Worm (Caenorhabditis elegans) whole organism, L4 larva: ENCODE measurements around the gene sph-1.
A peak's percentile ranks its signal among the peaks of the same experiment; 100 is the strongest.

Experiments used
- arid-1 ChIP-seq: fragments of 200-800 bp; sonication (Bioruptor generic); conservative IDR thresholded peaks from 2 replicates; pipeline ENCODE4 v1.3.6; 2022; ENCODE audit warnings: missing genetic modification reagents, missing genetic modification characterization, missing compliant biosample characterization
- ceh-20 ChIP-seq: fragments of 200-800 bp; sonication (Bioruptor generic); IDR thresholded peaks from 2 replicates; pipeline ENCODE4 v1.3.6; 2022; ENCODE audit warnings: missing genetic modification reagents, missing genetic modification characterization, missing compliant biosample characterization
- ceh-32 ChIP-seq: sonication (generic microtip); optimal IDR thresholded peaks from 2 replicates; lab custom pipeline; 2016; ENCODE audit warnings: mild to moderate bottlenecking, missing genetic modification characterization, missing compliant biosample characterization; ENCODE audit not compliant: poor library complexity
- ctbp-1 ChIP-seq: fragments of 200-800 bp; sonication (Bioruptor generic); IDR thresholded peaks from 2 replicates; pipeline ENCODE4 v1.3.6; 2022; ENCODE audit warnings: missing genetic modification reagents, missing genetic modification characterization, missing compliant biosample characterization
- daf-12 ChIP-seq: fragments of 150-350 bp; optimal IDR thresholded peaks from 2 replicates; lab custom pipeline; 2014; ENCODE audit warnings: missing biosample characterization, missing genetic modification reagents, missing genetic modification characterization
- daf-19 ChIP-seq: fragments of 200-800 bp; sonication (Bioruptor generic); conservative IDR thresholded peaks from 2 replicates; pipeline ENCODE4 v1.3.6; 2022; ENCODE audit warnings: missing genetic modification characterization, missing compliant biosample characterization
- dmd-6 ChIP-seq: fragments of 200-800 bp; sonication (Bioruptor generic); IDR thresholded peaks from 2 replicates; pipeline ENCODE4 v1.3.6; 2022; ENCODE audit warnings: missing genetic modification reagents, missing genetic modification characterization, missing compliant biosample characterization
- hif-1 ChIP-seq, 2 experiments: sonication (generic microtip); optimal IDR thresholded peaks; 2 replicates each; lab custom pipeline; 2016 to 2017; ENCODE audit warnings: missing compliant biosample characterization in 2 of 2, missing genetic modification characterization in 2 of 2, missing genetic modification reagents in 2 of 2, missing genotype in 2 of 2, mild to moderate bottlenecking in 1 of 2
- hmg-1.1 ChIP-seq: fragments of 200-800 bp; sonication (Bioruptor generic); IDR thresholded peaks from 2 replicates; pipeline ENCODE4 v1.3.6; 2022; ENCODE audit warnings: missing genetic modification reagents, missing genetic modification characterization, missing compliant biosample characterization
- lir-3 ChIP-seq: sonication (generic microtip); optimal IDR thresholded peaks from 2 replicates; lab custom pipeline; 2016; ENCODE audit warnings: mild to moderate bottlenecking, missing genetic modification characterization, missing compliant biosample characterization
- mdt-29 ChIP-seq: fragments of 200-800 bp; sonication (Bioruptor generic); IDR thresholded peaks from 2 replicates; pipeline ENCODE4 v1.3.6; 2022; ENCODE audit warnings: missing genetic modification reagents, missing genetic modification characterization, missing compliant biosample characterization
- mxl-3 ChIP-seq: fragments of 200-800 bp; sonication (Bioruptor generic); optimal IDR thresholded peaks from 2 replicates; lab custom pipeline; 2018; ENCODE audit warnings: mild to moderate bottlenecking, missing genetic modification characterization, missing compliant biosample characterization
- nhr-48 ChIP-seq: sonication (generic microtip); optimal IDR thresholded peaks from 2 replicates; lab custom pipeline; 2016; ENCODE audit warnings: mild to moderate bottlenecking, missing genetic modification characterization, missing compliant biosample characterization
- set-16 ChIP-seq: fragments of 200-800 bp; sonication (Bioruptor generic); IDR thresholded peaks from 2 replicates; pipeline ENCODE4 v1.3.6; 2022; ENCODE audit warnings: missing genetic modification reagents, missing genetic modification characterization, missing compliant biosample characterization
- spr-3 ChIP-seq: fragments of 200-800 bp; sonication (Bioruptor generic); optimal IDR thresholded peaks from 2 replicates; lab custom pipeline; 2018; ENCODE audit warnings: mild to moderate bottlenecking, missing genetic modification characterization, missing compliant biosample characterization
- tra-1 ChIP-seq: fragments of 200-800 bp; sonication (Bioruptor generic); IDR thresholded peaks from 2 replicates; pipeline ENCODE4 v1.3.6; 2022; ENCODE audit warnings: missing genetic modification reagents, missing genetic modification characterization, missing compliant biosample characterization

sph-1 gene

DNA sequence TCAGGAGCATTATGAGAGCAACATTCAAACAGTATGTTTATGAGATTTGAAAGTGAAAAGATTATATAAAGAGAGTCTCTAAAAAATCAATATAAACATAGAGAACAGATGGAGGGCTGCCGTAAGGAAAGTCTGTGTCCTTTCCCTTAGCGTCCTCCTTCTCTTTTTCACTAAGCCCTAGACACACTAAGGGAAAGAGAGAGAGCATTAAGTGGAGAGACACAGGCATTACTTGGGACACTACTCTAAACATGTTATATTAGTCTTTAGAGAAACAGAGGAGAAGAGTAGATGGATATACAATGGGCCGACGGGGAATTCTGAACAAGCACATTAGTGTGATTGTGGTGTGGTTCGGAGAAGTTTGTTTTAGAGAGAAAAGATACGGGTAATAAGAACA is 37.0 kb downstream of the sph-1 start:
- no peak for TF ChIP-seq ctbp-1 (GFP tag; lab: Robert Waterston, UW)
- TF ChIP-seq mdt-29: no peak
- TF ChIP-seq, all 104 proteins: peak for 0

ce11 chrIV:8091539-8091938 is 41.8 kb downstream of the sph-1 start:
- TF ChIP-seq spr-3 (GFP tag; lab: Kevin White, UChicago) (no peak), dmd-6 (GFP tag; lab: Robert Waterston, UW) (no peak), hmg-1.1 (peak; percentile 23; the same call in 1 of the 2 replicates), ceh-20 (GFP tag; lab: Robert Waterston, UW) (no peak)
- TF ChIP-seq, all 104 proteins: peak for 1

- TF ChIP-seq daf-19 (GFP tag; lab: Robert Waterston, UW) (no peak), nhr-48 (no peak), set-16 (no peak), lir-3 (tag; lab: Kevin White, UChicago) (no peak), ceh-32 (tag; lab: Kevin White, UChicago) (no peak), arid-1 (GFP tag; lab: Robert Waterston, UW) (no peak), mxl-3 (GFP tag; lab: Kevin White, UChicago) (no peak), tra-1 (GFP tag; lab: Robert Waterston, UW) (no peak), ctbp-1 (GFP tag; lab: Robert Waterston, UW) (no peak), daf-12 (tag; lab: Kevin White, UChicago) (no peak), hif-1 (tag; optimal IDR thresholded peaks at IDR 0.05; lab: Kevin White, UChicago) (no peak)
Observed at ce11 chrIV:8086552-8086951, 46.8 kb downstream of the sph-1 start, which contains the start of gene nsy-7. Gene nsy-7, minus strand, starts transcription at chrIV:8086652.
